Worm (Caenorhabditis elegans): Measurements from ENCODE around the gene Y14H12B.2.

Y14H12B.2 gene

ce11 chrII:3957455-3958212 is 24.1 kb upstream of the Y14H12B.2 start:
- no peak for TF ChIP-seq xnd-1 (tag; optimal IDR thresholded peaks at IDR 0.05)
- no peak for TF ChIP-seq rpc-1 (optimal IDR thresholded peaks at IDR 0.05)
- TF ChIP-seq rpc-1 (tag; optimal IDR thresholded peaks at IDR 0.05) = no peak
- no peak for TF ChIP-seq hlh-26 (GFP tag; conservative IDR thresholded peaks at IDR 0.05)
- no peak for TF ChIP-seq bed-1 (GFP tag; IDR thresholded peaks at IDR 0.05)
- TF ChIP-seq unc-130 (GFP tag; optimal IDR thresholded peaks at IDR 0.05) = no peak
- no peak for TF ChIP-seq repo-1 (tag; optimal IDR thresholded peaks at IDR 0.05)
- no peak for TF ChIP-seq fkh-3 (tag; optimal IDR thresholded peaks at IDR 0.05)
- TF ChIP-seq sptf-2 (GFP tag; optimal IDR thresholded peaks at IDR 0.05) = no peak
- TF ChIP-seq T07F8.4 (tag; optimal IDR thresholded peaks at IDR 0.05) = no peak
- TF ChIP-seq sea-2 (GFP tag; IDR thresholded peaks at IDR 0.05) = peak; percentile 52; the same call in 1 of the 2 replicates
- no peak for TF ChIP-seq ztf-26 (tag; optimal IDR thresholded peaks at IDR 0.05)
- TF ChIP-seq madf-8 (GFP tag; conservative IDR thresholded peaks at IDR 0.05) = no peak
- TF ChIP-seq nfyb-1 (GFP tag; IDR thresholded peaks at IDR 0.05) = 0 out of 2 replicates have a peak, but pooled peaks have one; percentile 17
- TF ChIP-seq C17E4.6 (GFP tag; IDR thresholded peaks at IDR 0.05) = no peak
- TF ChIP-seq B0035.1 (tag; optimal IDR thresholded peaks at IDR 0.05) = no peak
- TF ChIP-seq mcd-1 (GFP tag; IDR thresholded peaks at IDR 0.05) = no peak

- TF ChIP-seq ets-4 (GFP tag; optimal IDR thresholded peaks at IDR 0.05) (no peak), somi-1 (GFP tag; optimal IDR thresholded peaks at IDR 0.05) (peak; percentile 51), xnd-1 (tag; optimal IDR thresholded peaks at IDR 0.05) (no peak)
These were observed 23.2 kb upstream of the Y14H12B.2 start for ce11 chrII:3956744-3957143.

DNA sequence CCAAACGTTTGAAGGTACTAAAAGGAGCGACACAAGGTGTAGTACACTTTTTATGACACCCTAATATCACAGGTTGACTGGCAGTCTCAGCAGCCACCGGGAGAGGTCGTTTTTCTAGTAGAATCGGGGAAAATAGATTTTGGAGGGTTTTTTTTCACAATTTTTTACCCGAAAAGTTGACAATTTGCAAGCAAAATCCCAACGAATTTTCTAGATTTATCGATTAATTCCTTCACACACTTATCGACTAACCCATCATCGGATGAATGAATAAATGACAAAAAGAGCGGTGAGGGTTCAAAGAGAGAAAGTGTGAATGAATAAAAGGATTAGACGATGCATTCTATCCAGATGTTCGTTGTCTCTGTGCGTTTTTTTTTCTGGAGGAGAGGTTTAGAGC is 22.4 kb upstream of the Y14H12B.2 start:
- no peak for TF ChIP-seq K11D2.4 (GFP tag; IDR thresholded peaks at IDR 0.05)
- no peak for TF ChIP-seq B0035.1 (tag; optimal IDR thresholded peaks at IDR 0.05)
- TF ChIP-seq snpc-1.1 (tag; optimal IDR thresholded peaks at IDR 0.05; ENCODE audit: insufficient read depth) = no peak
- TF ChIP-seq egrh-3 (GFP tag; IDR thresholded peaks at IDR 0.05) = no peak
- TF ChIP-seq Y67H2A.10 (GFP tag; conservative IDR thresholded peaks at IDR 0.05) = no peak
- no peak for TF ChIP-seq ztf-6 (GFP tag; IDR thresholded peaks at IDR 0.05)
- TF ChIP-seq pha-4 (tag; optimal IDR thresholded peaks at IDR 0.05) = no peak
- TF ChIP-seq C17E4.6 (GFP tag; IDR thresholded peaks at IDR 0.05) = no peak
- TF ChIP-seq tbp1 (GFP tag; optimal IDR thresholded peaks at IDR 0.05) = no peak
- no peak for TF ChIP-seq nhr-90 (tag; optimal IDR thresholded peaks at IDR 0.05)

DNA sequence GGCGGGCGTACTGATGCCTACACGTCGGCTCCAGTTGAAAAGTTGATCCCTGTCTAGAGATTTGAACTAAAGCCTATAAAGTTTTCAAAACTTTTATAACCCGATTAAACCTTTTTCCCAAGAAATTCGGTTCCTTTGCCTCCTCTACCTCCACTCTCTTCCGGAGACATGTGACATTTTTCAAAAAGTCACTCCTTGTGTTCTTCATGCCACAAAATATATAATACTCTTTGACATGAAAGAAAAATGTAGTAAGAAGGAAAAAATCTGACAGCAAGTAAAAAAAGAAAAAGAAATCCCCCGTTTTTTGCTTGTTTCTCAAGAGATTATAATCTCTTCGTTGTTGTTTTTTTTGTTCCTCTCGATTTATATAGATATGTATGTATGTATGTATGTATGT is 21.3 kb upstream of the Y14H12B.2 start:
- TF ChIP-seq aptf-2 (GFP tag; conservative IDR thresholded peaks at IDR 0.05) (no peak), attf-5 (GFP tag; optimal IDR thresholded peaks at IDR 0.05) (no peak), Y53G8AR.9 (GFP tag; conservative IDR thresholded peaks at IDR 0.05) (no peak), bed-1 (GFP tag; IDR thresholded peaks at IDR 0.05) (no peak), sea-2 (GFP tag; IDR thresholded peaks at IDR 0.05) (no peak), cebp-1 (GFP tag; IDR thresholded peaks at IDR 0.05) (no peak), cebp-1 (tag; optimal IDR thresholded peaks at IDR 0.05) (peak; percentile 4), D2030.7 (GFP tag; IDR thresholded peaks at IDR 0.05) (no peak), F52B5.7 (tag; optimal IDR thresholded peaks at IDR 0.05) (no peak)

Data from whole organism, young adult.